Fruit fly (Drosophila melanogaster) whole organism, embryonic: Measurements from ENCODE around the gene soti.
A peak's percentile ranks its signal among the peaks of the same experiment; 100 is the strongest.

Experiments
- CG10147 ChIP-seq: fragments of 200-800 bp; sonication (Bioruptor generic); optimal IDR thresholded peaks from 2 replicates; lab custom pipeline; 2019; ENCODE audit warnings: missing biosample characterization, mild to moderate bottlenecking, missing genetic modification characterization, moderate library complexity
- CG11398 ChIP-seq: fragments of 200-800 bp; sonication (Bioruptor generic); optimal IDR thresholded peaks from 2 replicates; lab custom pipeline; 2016; ENCODE audit warnings: missing biosample characterization, missing genetic modification characterization
- CG11695 ChIP-seq: fragments of 200-800 bp; sonication (Bioruptor generic); IDR thresholded peaks from 3 replicates; pipeline ENCODE4 v1.3.6; 2022; ENCODE audit warnings: missing biosample characterization, missing genetic modification characterization
- CG1233 ChIP-seq: fragments of 200-800 bp; sonication (Bioruptor generic); optimal IDR thresholded peaks from 4 replicates; lab custom pipeline; 2018; ENCODE audit warnings: missing biosample characterization, mild to moderate bottlenecking, missing genetic modification characterization
- CG13894 ChIP-seq: fragments of 200-800 bp; sonication (Bioruptor generic); optimal IDR thresholded peaks from 3 replicates; lab custom pipeline; 2018; ENCODE audit warnings: missing biosample characterization, mild to moderate bottlenecking, missing genetic modification characterization, moderate library complexity
- CG16863 ChIP-seq: fragments of 200-800 bp; sonication (Bioruptor generic); optimal IDR thresholded peaks from 3 replicates; lab custom pipeline; 2016; ENCODE audit warnings: missing biosample characterization, missing genetic modification characterization
- CG18619 ChIP-seq: fragments of 200-800 bp; sonication (Bioruptor generic); optimal IDR thresholded peaks from 3 replicates; lab custom pipeline; 2017; ENCODE audit warnings: missing biosample characterization, mild to moderate bottlenecking, missing genetic modification characterization
- CG33213 ChIP-seq: fragments of 200-800 bp; sonication (Bioruptor generic); optimal IDR thresholded peaks from 3 replicates; lab custom pipeline; 2016; ENCODE audit warnings: missing biosample characterization, missing genetic modification characterization
- CG3726 ChIP-seq: fragments of 200-800 bp; sonication (Bioruptor generic); IDR thresholded peaks from 3 replicates; pipeline ENCODE4, ENCODE4 v1.3.6; 2022; ENCODE audit warnings: missing biosample characterization, missing genetic modification characterization
- CG3838 ChIP-seq: fragments of 200-800 bp; sonication (Bioruptor generic); optimal IDR thresholded peaks from 3 replicates; lab custom pipeline; 2016; ENCODE audit warnings: missing biosample characterization, missing genetic modification characterization
- CG43689 ChIP-seq: fragments of 200-800 bp; sonication (Bioruptor generic); IDR thresholded peaks from 2 replicates; pipeline ENCODE4 v1.3.6; 2022; ENCODE audit warnings: missing biosample characterization, missing genetic modification characterization
- CG4404 ChIP-seq: fragments of 200-800 bp; sonication (Bioruptor generic); IDR thresholded peaks from 2 replicates; pipeline ENCODE4 v1.3.6; 2022; ENCODE audit warnings: missing biosample characterization, missing genetic modification characterization
- CG4424 ChIP-seq: fragments of 200-800 bp; sonication (Bioruptor generic); optimal IDR thresholded peaks from 3 replicates; lab custom pipeline; 2016; ENCODE audit warnings: missing biosample characterization, missing genetic modification characterization
- CG4707 ChIP-seq: fragments of 200-800 bp; sonication (Bioruptor generic); optimal IDR thresholded peaks from 2 replicates; lab custom pipeline; 2018; ENCODE audit warnings: missing biosample characterization, mild to moderate bottlenecking, missing genetic modification characterization, moderate library complexity
- CG4854 ChIP-seq: fragments of 200-800 bp; sonication (Bioruptor generic); optimal IDR thresholded peaks from 2 replicates; lab custom pipeline; 2016; ENCODE audit warnings: missing biosample characterization, missing genetic modification characterization, inconsistent platforms
- CG7786 ChIP-seq: fragments of 200-800 bp; sonication (Bioruptor generic); optimal IDR thresholded peaks from 2 replicates; lab custom pipeline; 2016; ENCODE audit warnings: missing biosample characterization, missing genetic modification characterization
- CG8089 ChIP-seq: fragments of 200-800 bp; sonication (Bioruptor generic); optimal IDR thresholded peaks from 3 replicates; lab custom pipeline; 2016; ENCODE audit warnings: missing biosample characterization, missing genetic modification characterization
- CG8924 ChIP-seq: fragments of 200-800 bp; optimal IDR thresholded peaks from 3 replicates; lab custom pipeline; 2019; ENCODE audit warnings: missing biosample characterization, mild to moderate bottlenecking, missing genetic modification characterization, moderate library complexity
- CTCF ChIP-seq: fragments of 200-800 bp; sonication (Bioruptor generic); optimal IDR thresholded peaks from 2 replicates; lab custom pipeline; 2017; ENCODE audit warnings: missing biosample characterization, mild to moderate bottlenecking, missing genetic modification characterization, moderate library complexity
- Camta ChIP-seq: fragments of 200-800 bp; sonication (Bioruptor generic); optimal IDR thresholded peaks from 2 replicates; lab custom pipeline; 2016; ENCODE audit warnings: missing biosample characterization, missing genetic modification characterization
- Ets65A ChIP-seq: fragments of 200-800 bp; sonication (Bioruptor generic); peaks from one replicate; lab custom pipeline; 2016; ENCODE audit warnings: missing biosample characterization, missing genetic modification characterization
- H2.0 ChIP-seq: fragments of 200-800 bp; sonication (Bioruptor generic); IDR thresholded peaks from 2 replicates; pipeline ENCODE4 v1.3.6; 2022; ENCODE audit warnings: missing biosample characterization, missing genetic modification characterization
- Hmr ChIP-seq: fragments of 200-800 bp; sonication (Bioruptor generic); optimal IDR thresholded peaks from 3 replicates; lab custom pipeline; 2017; ENCODE audit warnings: mild to moderate bottlenecking, missing biosample characterization, missing genetic modification reagents, missing genetic modification characterization
- MTF-1 ChIP-seq: fragments of 200-800 bp; sonication (Bioruptor generic); optimal IDR thresholded peaks from 2 replicates; lab custom pipeline; 2018; ENCODE audit warnings: missing biosample characterization, mild to moderate bottlenecking, missing genetic modification characterization, borderline replicate concordance
- Mes4 ChIP-seq: fragments of 200-800 bp; sonication (Bioruptor generic); optimal IDR thresholded peaks from 2 replicates; lab custom pipeline; 2016; ENCODE audit warnings: missing biosample characterization, missing genetic modification characterization
- Opbp ChIP-seq: fragments of 200-800 bp; sonication (Bioruptor generic); IDR thresholded peaks from 3 replicates; pipeline ENCODE4 v1.3.6; 2022; ENCODE audit warnings: missing biosample characterization, missing genetic modification characterization; ENCODE audit not compliant: partially characterized antibody
- Rfx ChIP-seq: fragments of 200-800 bp; sonication (Bioruptor generic); IDR thresholded peaks from 2 replicates; pipeline ENCODE4 v1.3.6; 2022; ENCODE audit warnings: missing biosample characterization, missing genetic modification characterization
- Sox102F ChIP-seq: fragments of 200-800 bp; sonication (Bioruptor generic); optimal IDR thresholded peaks from 2 replicates; lab custom pipeline; 2018; ENCODE audit warnings: missing biosample characterization, mild to moderate bottlenecking, missing genetic modification characterization, moderate library complexity
- Sry-β ChIP-seq: fragments of 200-800 bp; sonication (Bioruptor generic); optimal IDR thresholded peaks from 2 replicates; lab custom pipeline; 2018; ENCODE audit warnings: missing biosample characterization, mild to moderate bottlenecking, missing genetic modification characterization, moderate library complexity
- Ssrp ChIP-seq: fragments of 200-800 bp; sonication (Bioruptor generic); optimal IDR thresholded peaks from 2 replicates; lab custom pipeline; 2018; ENCODE audit warnings: missing biosample characterization, mild to moderate bottlenecking, missing genetic modification characterization, moderate library complexity
- bcd ChIP-seq: fragments of 200-800 bp; sonication (Bioruptor generic); optimal IDR thresholded peaks from 2 replicates; lab custom pipeline; 2017; ENCODE audit warnings: missing biosample characterization, mild to moderate bottlenecking, missing genetic modification characterization
- cad ChIP-seq: fragments of >200 bp; optimal IDR thresholded peaks from 2 replicates; lab custom pipeline; 2017; ENCODE audit warnings: missing biosample characterization, missing genetic modification characterization
- chm ChIP-seq: fragments of 200-800 bp; sonication (Bioruptor generic); IDR thresholded peaks from 2 replicates; pipeline ENCODE4 v1.3.6; 2022; ENCODE audit warnings: missing biosample characterization, missing genetic modification characterization
- croc ChIP-seq: fragments of 200-800 bp; sonication (Bioruptor generic); conservative IDR thresholded peaks from 3 replicates; pipeline ENCODE4 v1.3.6; 2022; ENCODE audit warnings: missing biosample characterization, missing genetic modification characterization
- dysf ChIP-seq: fragments of 200-800 bp; sonication (Bioruptor generic); IDR thresholded peaks from 3 replicates; pipeline ENCODE4 v1.3.6; 2022; ENCODE audit warnings: missing biosample characterization, missing genetic modification characterization
- ems ChIP-seq: fragments of 200-800 bp; sonication (Bioruptor generic); optimal IDR thresholded peaks from 3 replicates; lab custom pipeline; 2016; ENCODE audit warnings: missing biosample characterization, missing genetic modification characterization
- esg ChIP-seq: fragments of 200-800 bp; sonication (Bioruptor generic); conservative IDR thresholded peaks from 2 replicates; pipeline ENCODE4 v1.3.6; 2022; ENCODE audit warnings: missing biosample characterization, missing genetic modification characterization
- ftz-f1 ChIP-seq: fragments of 200-800 bp; sonication (Bioruptor generic); optimal IDR thresholded peaks from 2 replicates; lab custom pipeline; 2016; ENCODE audit warnings: missing biosample characterization, missing genetic modification characterization
- gce ChIP-seq: fragments of 200-800 bp; sonication (Bioruptor generic); IDR thresholded peaks from 3 replicates; pipeline ENCODE4 v1.3.6; 2022; ENCODE audit warnings: missing biosample characterization, missing genetic modification characterization
- gsb ChIP-seq: fragments of 200-800 bp; sonication (Bioruptor generic); IDR thresholded peaks from 2 replicates; pipeline ENCODE4 v1.3.6; 2022; ENCODE audit warnings: missing biosample characterization, missing genetic modification characterization
- hth ChIP-seq: fragments of >200 bp; optimal IDR thresholded peaks from 2 replicates; lab custom pipeline; 2017; ENCODE audit warnings: inconsistent platforms
- insv ChIP-seq, 2 experiments: fragments of 200-800 bp; sonication (Bioruptor generic); optimal IDR thresholded peaks; 3 replicates each; lab custom pipeline; 2016 to 2018; ENCODE audit warnings: missing biosample characterization in 2 of 2, missing genetic modification characterization in 2 of 2
- lola ChIP-seq, 3 experiments: fragments of >200 bp in 2 of 3; fragments of 200-800 bp in 1 of 3; sonication (Bioruptor generic) in 1 of 3; optimal IDR thresholded peaks; 2 replicates each; lab custom pipeline; 2017 to 2019; ENCODE audit warnings: missing biosample characterization in 3 of 3, missing genetic modification characterization in 3 of 3, mild to moderate bottlenecking in 1 of 3, moderate library complexity in 1 of 3
- onecut ChIP-seq: fragments of 200-800 bp; sonication (Bioruptor generic); IDR thresholded peaks from 2 replicates; pipeline ENCODE4 v1.3.6; 2022; ENCODE audit warnings: missing biosample characterization, missing genetic modification characterization
- sc ChIP-seq, 3 experiments: fragments of >200 bp in 2 of 3; fragments of 200-800 bp in 1 of 3; sonication (Bioruptor generic) in 1 of 3; optimal IDR thresholded peaks; 2 replicates in 2 of 3; 3 replicates in 1 of 3; lab custom pipeline; 2017; ENCODE audit warnings: mild to moderate bottlenecking in 1 of 3, missing biosample characterization in 1 of 3, missing genetic modification characterization in 1 of 3, missing genetic modification reagents in 1 of 3
- so ChIP-seq: fragments of 200-800 bp; sonication (Bioruptor generic); IDR thresholded peaks from 3 replicates; pipeline ENCODE4 v1.3.6; 2022; ENCODE audit warnings: missing biosample characterization, missing genetic modification characterization
- sr ChIP-seq: fragments of 200-800 bp; sonication (Bioruptor generic); IDR thresholded peaks from 3 replicates; pipeline ENCODE4 v1.3.6; 2022; ENCODE audit warnings: missing biosample characterization, missing genetic modification characterization
- tap ChIP-seq: fragments of 200-800 bp; optimal IDR thresholded peaks from 3 replicates; lab custom pipeline; 2019; ENCODE audit warnings: missing biosample characterization, mild to moderate bottlenecking, missing genetic modification characterization, moderate library complexity
- trh ChIP-seq: fragments of 200-800 bp; sonication (Bioruptor generic); optimal IDR thresholded peaks from 2 replicates; lab custom pipeline; 2016; ENCODE audit warnings: missing biosample characterization, missing genetic modification characterization
- twi ChIP-seq: fragments of 200-800 bp; optimal IDR thresholded peaks from 2 replicates; lab custom pipeline; 2019; ENCODE audit warnings: missing biosample characterization, mild to moderate bottlenecking, missing genetic modification characterization, moderate library complexity
- unc-4 ChIP-seq: fragments of 200-800 bp; sonication (Bioruptor generic); IDR thresholded peaks from 2 replicates; pipeline ENCODE4 v1.3.6; 2022; ENCODE audit warnings: missing biosample characterization, missing genetic modification characterization; ENCODE audit not compliant: partially characterized antibody
- zen2 ChIP-seq: fragments of 200-800 bp; sonication (Bioruptor generic); IDR thresholded peaks from 3 replicates; pipeline ENCODE4 v1.3.6; 2022; ENCODE audit warnings: missing biosample characterization, missing genetic modification characterization; ENCODE audit not compliant: partially characterized antibody

The soti gene

DNA sequence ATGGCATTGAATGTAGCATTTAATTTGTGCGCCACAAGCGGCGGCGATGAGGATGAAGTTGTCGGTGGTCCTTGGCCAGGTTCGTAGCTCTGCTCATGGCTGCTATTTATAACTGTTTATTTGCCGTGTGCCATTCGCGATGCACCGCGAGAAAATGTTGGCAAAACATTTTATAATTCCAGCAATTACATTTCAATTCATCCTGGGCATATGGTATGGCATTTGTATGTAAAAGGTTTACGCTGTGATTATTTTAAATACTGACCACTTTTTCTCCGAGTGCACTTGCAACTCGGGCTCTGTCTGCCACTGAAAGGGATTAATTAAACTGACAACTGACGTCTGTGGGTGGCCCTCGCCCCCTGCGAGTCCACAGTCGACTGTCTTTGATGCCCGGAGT is 24.9 kb downstream of the soti start (continued):
- TF ChIP-seq gce (GFP tag; lab: Robert Waterston, UW) (no peak; the same call in 2 of the 3 replicates), CG8089 (GFP tag; lab: Kevin White, UChicago) (no peak), ems (GFP tag; lab: Kevin White, UChicago) (no peak), CG4404 (GFP tag; lab: Robert Waterston, UW) (no peak), cad (no peak), Ssrp (tag; lab: Kevin White, UChicago) (no peak), onecut (GFP tag; lab: Robert Waterston, UW) (no peak), twi (tag; lab: Kevin White, UChicago) (no peak), zen2 (GFP tag; lab: Robert Waterston, UW) (no peak), CG3726 (GFP tag; lab: Robert Waterston, UW) (0 out of 3 replicates have a peak, but pooled peaks have one; percentile 40), Ets65A (GFP tag; lab: Kevin White, UChicago) (peak; percentile 3), Hmr (peak; percentile 43), H2.0 (peak; percentile 43; the same call in 1 of the 2 replicates), CG11695 (0 out of 3 replicates have a peak, but pooled peaks have one; percentile 13), Rfx (GFP tag; lab: Robert Waterston, UW) (peak; percentile 52), sr (GFP tag; lab: Robert Waterston, UW) (no peak), so (peak; percentile 63; the same call in 1 of the 3 replicates), ftz-f1 (GFP tag; lab: Kevin White, UChicago) (no peak), bcd (GFP tag; lab: Kevin White, UChicago) (peak; percentile 18), tap (tag; lab: Kevin White, UChicago) (no peak), CG43689 (no peak), CG33213 (GFP tag; lab: Kevin White, UChicago) (no peak), insv (GFP tag; optimal IDR thresholded peaks at IDR 0.05; lab: Kevin White, UChicago) (no peak), CG7786 (GFP tag; lab: Kevin White, UChicago) (no peak), lola (GFP tag; optimal IDR thresholded peaks at IDR 0.05; lab: Kevin White, UChicago) (no peak), unc-4 (GFP tag; lab: Robert Waterston, UW) (no peak), Sry-β (GFP tag; lab: Kevin White, UChicago) (no peak), gsb (GFP tag; lab: Robert Waterston, UW) (no peak), croc (GFP tag; lab: Robert Waterston, UW) (no peak), MTF-1 (GFP tag; lab: Kevin White, UChicago) (no peak), CG4854 (GFP tag; lab: Kevin White, UChicago) (no peak), CG18619 (GFP tag; lab: Kevin White, UChicago) (no peak), Camta (no peak), CG1233 (GFP tag; lab: Kevin White, UChicago) (no peak), esg (GFP tag; lab: Robert Waterston, UW) (peak; percentile 44; the same call in 1 of the 2 replicates), CG3838 (GFP tag; lab: Kevin White, UChicago) (no peak), sc (optimal IDR thresholded peaks at IDR 0.05; lab: Kevin White, UChicago) (no peak), sc (GFP tag; optimal IDR thresholded peaks at IDR 0.05; lab: Kevin White, UChicago) (no peak), chm (no peak), trh (GFP tag; lab: Kevin White, UChicago) (no peak), CG13894 (tag; lab: Kevin White, UChicago) (no peak), CG10147 (GFP tag; lab: Kevin White, UChicago) (no peak), hth (lab: Kevin White, UChicago) (no peak), CTCF (no peak), CG11398 (no peak), CG8924 (tag; lab: Kevin White, UChicago) (no peak), Opbp (GFP tag; lab: Robert Waterston, UW) (no peak), CG4707 (GFP tag; lab: Kevin White, UChicago) (no peak), CG4424 (GFP tag; lab: Kevin White, UChicago) (no peak), dysf (GFP tag; lab: Robert Waterston, UW) (0 out of 3 replicates have a peak, but pooled peaks have one; percentile 12), Mes4 (GFP tag; lab: Kevin White, UChicago) (no peak), CG16863 (GFP tag; lab: Kevin White, UChicago) (no peak), Sox102F (GFP tag; lab: Kevin White, UChicago) (peak; percentile 42)
